Worm (Caenorhabditis elegans) whole organism, L4 larva: Measurements from ENCODE around the gene nck-1.

ENCODE experiments used
- D1046.2 ChIP-seq: fragments of 200-800 bp; sonication (Bioruptor generic); IDR thresholded peaks from 2 replicates; pipeline ENCODE4 v1.3.6; 2022; ENCODE audit warnings: missing genetic modification characterization, missing compliant biosample characterization
- F26F4.8 ChIP-seq: fragments of 200-800 bp; sonication (Bioruptor generic); conservative IDR thresholded peaks from 2 replicates; pipeline ENCODE4 v1.3.6; 2022; ENCODE audit warnings: missing genetic modification characterization, missing compliant biosample characterization
- F37D6.2 ChIP-seq: sonication (generic microtip); optimal IDR thresholded peaks from 2 replicates; lab custom pipeline; 2016; ENCODE audit warnings: mild to moderate bottlenecking, missing genetic modification characterization, missing compliant biosample characterization
- F44E2.7 ChIP-seq: fragments of 200-800 bp; sonication (Bioruptor generic); IDR thresholded peaks from 2 replicates; pipeline ENCODE4 v2.1.2; 2022; ENCODE audit warnings: missing genetic modification characterization, missing compliant biosample characterization
- F49E8.2 ChIP-seq: sonication (generic microtip); optimal IDR thresholded peaks from 2 replicates; lab custom pipeline; 2016; ENCODE audit warnings: missing compliant biosample characterization, mild to moderate bottlenecking, missing genetic modification characterization, borderline replicate concordance
- R02D3.7 ChIP-seq: fragments of 150-350 bp; sonication (generic microtip); optimal IDR thresholded peaks from 3 replicates; lab custom pipeline; 2014; ENCODE audit warnings: missing biosample characterization, missing genetic modification characterization
- T20F7.1 ChIP-seq: fragments of 200-800 bp; sonication (Bioruptor generic); optimal IDR thresholded peaks from 2 replicates; lab custom pipeline; 2018; ENCODE audit warnings: mild to moderate bottlenecking, missing genetic modification characterization, missing compliant biosample characterization
- aha-1 ChIP-seq: fragments of 150-350 bp; peaks from one replicate; lab custom pipeline; 2014; ENCODE audit warnings: missing biosample characterization, missing genetic modification characterization
- attf-4 ChIP-seq: sonication (generic microtip); optimal IDR thresholded peaks from 3 replicates; lab custom pipeline; 2017; ENCODE audit warnings: missing biosample characterization, missing genetic modification characterization
- ceh-32 ChIP-seq: sonication (generic microtip); optimal IDR thresholded peaks from 2 replicates; lab custom pipeline; 2016; ENCODE audit warnings: mild to moderate bottlenecking, missing genetic modification characterization, missing compliant biosample characterization; ENCODE audit not compliant: poor library complexity
- daf-16 ChIP-seq, 3 experiments: sonication (generic microtip); optimal IDR thresholded peaks; 2 replicates each; lab custom pipeline; 2016 to 2017; ENCODE audit warnings: missing genetic modification characterization in 3 of 3, missing genetic modification reagents in 3 of 3, mild to moderate bottlenecking in 2 of 3, missing compliant biosample characterization in 2 of 3, missing biosample characterization in 1 of 3, moderate library complexity in 1 of 3
- daf-8 ChIP-seq: fragments of 200-800 bp; sonication (Bioruptor generic); IDR thresholded peaks from 2 replicates; pipeline ENCODE4 v1.3.6; 2022; ENCODE audit warnings: missing genetic modification characterization, missing compliant biosample characterization
- dmd-6 ChIP-seq: fragments of 200-800 bp; sonication (Bioruptor generic); IDR thresholded peaks from 2 replicates; pipeline ENCODE4 v1.3.6; 2022; ENCODE audit warnings: missing genetic modification reagents, missing genetic modification characterization, missing compliant biosample characterization
- dpl-1 ChIP-seq: fragments of 150-350 bp; optimal IDR thresholded peaks from 2 replicates; lab custom pipeline; 2014; ENCODE audit warnings: missing biosample characterization, missing genetic modification reagents, missing genetic modification characterization
- duxl-1 ChIP-seq: sonication (generic microtip); optimal IDR thresholded peaks from 2 replicates; lab custom pipeline; 2016; ENCODE audit warnings: mild to moderate bottlenecking, missing genetic modification characterization, moderate library complexity, missing compliant biosample characterization; ENCODE audit not compliant: poor library complexity
- egl-27 ChIP-seq: sonication (generic microtip); optimal IDR thresholded peaks from 3 replicates; lab custom pipeline; 2017; ENCODE audit warnings: missing biosample characterization, missing genetic modification reagents, missing genetic modification characterization
- fkh-10 ChIP-seq: fragments of 150-350 bp; optimal IDR thresholded peaks from 2 replicates; lab custom pipeline; 2014; ENCODE audit warnings: missing biosample characterization, missing genetic modification reagents, missing genetic modification characterization
- fos-1 ChIP-seq: fragments of 150-350 bp; optimal IDR thresholded peaks from 2 replicates; lab custom pipeline; 2014; ENCODE audit warnings: missing biosample characterization, missing genetic modification characterization
- gei-8 ChIP-seq: fragments of 200-800 bp; sonication (Bioruptor generic); optimal IDR thresholded peaks from 2 replicates; lab custom pipeline; 2018; ENCODE audit warnings: mild to moderate bottlenecking, missing genetic modification characterization, missing compliant biosample characterization
- hif-1 ChIP-seq, 2 experiments: sonication (generic microtip); optimal IDR thresholded peaks; 2 replicates each; lab custom pipeline; 2016 to 2017; ENCODE audit warnings: missing compliant biosample characterization in 2 of 2, missing genetic modification characterization in 2 of 2, missing genetic modification reagents in 2 of 2, missing genotype in 2 of 2, mild to moderate bottlenecking in 1 of 2
- hlh-30 ChIP-seq: sonication (generic microtip); optimal IDR thresholded peaks from 2 replicates; lab custom pipeline; 2017; ENCODE audit warnings: antibody characterized with exemption, mild to moderate bottlenecking, missing genetic modification characterization, missing compliant biosample characterization; ENCODE audit not compliant: insufficient read depth
- hmg-1.1 ChIP-seq: fragments of 200-800 bp; sonication (Bioruptor generic); IDR thresholded peaks from 2 replicates; pipeline ENCODE4 v1.3.6; 2022; ENCODE audit warnings: missing genetic modification reagents, missing genetic modification characterization, missing compliant biosample characterization
- jun-1 ChIP-seq: fragments of 150-350 bp; optimal IDR thresholded peaks from 2 replicates; lab custom pipeline; 2014; ENCODE audit warnings: missing biosample characterization, missing genetic modification reagents, missing genetic modification characterization
- lim-7 ChIP-seq: fragments of 200-800 bp; sonication (Bioruptor generic); IDR thresholded peaks from 2 replicates; pipeline ENCODE4 v1.3.6; 2022; ENCODE audit warnings: missing genetic modification characterization, missing compliant biosample characterization
- lin-13 ChIP-seq: fragments of 150-350 bp; optimal IDR thresholded peaks from 2 replicates; lab custom pipeline; 2014; ENCODE audit warnings: missing biosample characterization, missing genetic modification reagents, missing genetic modification characterization
- lin-15B ChIP-seq: fragments of 150-350 bp; sonication (generic microtip); optimal IDR thresholded peaks from 3 replicates; lab custom pipeline; 2014; ENCODE audit warnings: missing biosample characterization, missing genetic modification characterization
- lin-29 ChIP-seq: fragments of 200-800 bp; sonication (Bioruptor generic); IDR thresholded peaks from 2 replicates; pipeline ENCODE4 v1.3.6; 2022; ENCODE audit warnings: missing genetic modification reagents, missing genetic modification characterization, missing compliant biosample characterization
- mep-1 ChIP-seq: fragments of 150-350 bp; sonication (generic microtip); optimal IDR thresholded peaks from 3 replicates; lab custom pipeline; 2014; ENCODE audit warnings: missing biosample characterization, missing genetic modification characterization
- mes-2 ChIP-seq: sonication (generic microtip); optimal IDR thresholded peaks from 2 replicates; lab custom pipeline; 2016; ENCODE audit warnings: missing genotype, mild to moderate bottlenecking, missing genetic modification characterization, missing compliant biosample characterization; ENCODE audit not compliant: poor library complexity, severe bottlenecking
- mxl-3 ChIP-seq: fragments of 200-800 bp; sonication (Bioruptor generic); optimal IDR thresholded peaks from 2 replicates; lab custom pipeline; 2018; ENCODE audit warnings: mild to moderate bottlenecking, missing genetic modification characterization, missing compliant biosample characterization
- nhr-10 ChIP-seq: fragments of 150-350 bp; optimal IDR thresholded peaks from 2 replicates; lab custom pipeline; 2014; ENCODE audit warnings: missing biosample characterization, missing genetic modification characterization
- nhr-28 ChIP-seq: fragments of 150-350 bp; optimal IDR thresholded peaks from 2 replicates; lab custom pipeline; 2014; ENCODE audit warnings: missing biosample characterization, missing genetic modification characterization
- nhr-6 ChIP-seq: fragments of 150-350 bp; optimal IDR thresholded peaks from 2 replicates; lab custom pipeline; 2014; ENCODE audit warnings: missing biosample characterization, missing genetic modification characterization
- nhr-76 ChIP-seq: fragments of 150-350 bp; optimal IDR thresholded peaks from 2 replicates; lab custom pipeline; 2014; ENCODE audit warnings: missing biosample characterization, missing genetic modification characterization
- nhr-77 ChIP-seq: fragments of 150-350 bp; optimal IDR thresholded peaks from 2 replicates; lab custom pipeline; 2014; ENCODE audit warnings: missing biosample characterization, missing genetic modification characterization
- php-3 ChIP-seq: fragments of 200-800 bp; sonication (Bioruptor generic); IDR thresholded peaks from 2 replicates; pipeline ENCODE4 v1.3.6; 2022; ENCODE audit warnings: missing genetic modification reagents, missing genetic modification characterization, missing compliant biosample characterization
- pqm-1 ChIP-seq: sonication (generic microtip); optimal IDR thresholded peaks from 2 replicates; lab custom pipeline; 2017; ENCODE audit warnings: missing biosample characterization, missing genetic modification characterization
- rbr-2 ChIP-seq: sonication (generic microtip); optimal IDR thresholded peaks from 2 replicates; lab custom pipeline; 2016; ENCODE audit warnings: missing genotype, missing genetic modification characterization, missing compliant biosample characterization
- saeg-2 ChIP-seq: fragments of 200-800 bp; sonication (Bioruptor generic); IDR thresholded peaks from 2 replicates; pipeline ENCODE4 v1.3.6; 2022; ENCODE audit warnings: missing genetic modification reagents, missing genetic modification characterization, missing compliant biosample characterization
- snpc-1.2 ChIP-seq: fragments of 200-800 bp; sonication (Bioruptor generic); IDR thresholded peaks from 2 replicates; pipeline ENCODE4 v1.3.6; 2022; ENCODE audit warnings: missing genetic modification reagents, missing genetic modification characterization, missing compliant biosample characterization
- snpc-4 ChIP-seq: fragments of 150-350 bp; optimal IDR thresholded peaks from 2 replicates; lab custom pipeline; 2014; ENCODE audit warnings: missing biosample characterization, missing genetic modification characterization
- spr-3 ChIP-seq: fragments of 200-800 bp; sonication (Bioruptor generic); optimal IDR thresholded peaks from 2 replicates; lab custom pipeline; 2018; ENCODE audit warnings: mild to moderate bottlenecking, missing genetic modification characterization, missing compliant biosample characterization
- tag-97 ChIP-seq: fragments of 200-800 bp; sonication (Bioruptor generic); IDR thresholded peaks from 2 replicates; pipeline ENCODE4 v1.3.6; 2022; ENCODE audit warnings: missing genetic modification characterization, missing compliant biosample characterization
- tra-1 ChIP-seq: fragments of 200-800 bp; sonication (Bioruptor generic); IDR thresholded peaks from 2 replicates; pipeline ENCODE4 v1.3.6; 2022; ENCODE audit warnings: missing genetic modification reagents, missing genetic modification characterization, missing compliant biosample characterization
- unc-130 ChIP-seq: sonication (generic microtip); optimal IDR thresholded peaks from 2 replicates; lab custom pipeline; 2016; ENCODE audit warnings: missing genetic modification reagents, missing genetic modification characterization, missing compliant biosample characterization
- unc-39 ChIP-seq: sonication (generic microtip); optimal IDR thresholded peaks from 2 replicates; lab custom pipeline; 2017; ENCODE audit warnings: missing biosample characterization, missing genetic modification characterization
- unc-62 ChIP-seq, 3 experiments: fragments of 150-350 bp in 1 of 3; sonication (generic microtip); optimal IDR thresholded peaks in 2 of 3; peaks in 1 of 3; 1 replicate in 1 of 3; 2 replicates in 2 of 3; lab custom pipeline; 2014 to 2017; ENCODE audit warnings: missing biosample characterization in 3 of 3, missing genetic modification characterization in 3 of 3, missing genetic modification reagents in 3 of 3, missing genotype in 1 of 3
- zag-1 ChIP-seq: fragments of 150-350 bp; optimal IDR thresholded peaks from 2 replicates; lab custom pipeline; 2014; ENCODE audit warnings: missing biosample characterization, missing genetic modification characterization
- ztf-7 ChIP-seq: fragments of 150-350 bp; optimal IDR thresholded peaks from 2 replicates; lab custom pipeline; 2014; ENCODE audit warnings: missing biosample characterization, missing genetic modification characterization

nck-1 gene

ce11 chrX:4147600-4148448 is 5.4 kb downstream of the nck-1 start (continued):
- TF ChIP-seq ceh-32 (tag; lab: Kevin White, UChicago) (no peak), tra-1 (GFP tag; lab: Robert Waterston, UW) (peak; percentile 25; the same call in 1 of the 2 replicates), zag-1 (tag; lab: Kevin White, UChicago) (no peak), nhr-10 (tag; lab: Kevin White, UChicago) (no peak), fos-1 (tag; lab: Kevin White, UChicago) (no peak), F37D6.2 (tag; lab: Kevin White, UChicago) (peak; percentile 6), fkh-10 (GFP tag; lab: Kevin White, UChicago) (no peak), nhr-76 (tag; lab: Kevin White, UChicago) (no peak), unc-39 (tag; lab: Kevin White, UChicago) (no peak), F26F4.8 (GFP tag; lab: Robert Waterston, UW) (no peak), daf-16 (GFP tag; optimal IDR thresholded peaks at IDR 0.05; lab: Kevin White, UChicago) (no peak), daf-16 (tag; optimal IDR thresholded peaks at IDR 0.05; lab: Kevin White, UChicago) (peak; percentile 3), hmg-1.1 (peak; percentile 39), D1046.2 (no peak), hlh-30 (tag; lab: Kevin White, UChicago) (peak; percentile 45), ztf-7 (no peak), jun-1 (tag; lab: Kevin White, UChicago) (no peak), unc-130 (no peak), snpc-1.2 (GFP tag; lab: Robert Waterston, UW) (0 out of 2 replicates have a peak, but pooled peaks have one; percentile 7), dpl-1 (GFP tag; lab: Kevin White, UChicago) (no peak), saeg-2 (GFP tag; lab: Robert Waterston, UW) (no peak), spr-3 (GFP tag; lab: Kevin White, UChicago) (no peak), lim-7 (peak; percentile 63; the same call in 1 of the 2 replicates), aha-1 (tag; lab: Kevin White, UChicago) (peak; percentile 78), duxl-1 (tag; lab: Kevin White, UChicago) (peak; percentile 60), pqm-1 (tag; lab: Kevin White, UChicago) (no peak), hif-1 (tag; optimal IDR thresholded peaks at IDR 0.05; lab: Kevin White, UChicago) (peak in 1 of 2 experiments; percentile 0), php-3 (GFP tag; lab: Robert Waterston, UW) (0 out of 2 replicates have a peak, but pooled peaks have one; percentile 37), lin-29 (GFP tag; lab: Robert Waterston, UW) (peak; percentile 6; the same call in 1 of the 2 replicates), gei-8 (GFP tag; lab: Kevin White, UChicago) (no peak), lin-15B (tag; lab: Kevin White, UChicago) (no peak), attf-4 (no peak), F44E2.7 (GFP tag; lab: Robert Waterston, UW) (no peak), nhr-28 (no peak), tag-97 (GFP tag; lab: Robert Waterston, UW) (0 out of 2 replicates have a peak, but pooled peaks have one; percentile 34), rbr-2 (tag; lab: Kevin White, UChicago) (no peak), nhr-6 (no peak), unc-62 (GFP tag; optimal IDR thresholded peaks at IDR 0.05 in 1 of 2; lab: Kevin White, UChicago) (no peak), unc-62 (tag; optimal IDR thresholded peaks at IDR 0.05; lab: Kevin White, UChicago) (no peak), nhr-77 (tag; lab: Kevin White, UChicago) (no peak), lin-13 (GFP tag; lab: Kevin White, UChicago) (no peak), egl-27 (tag; lab: Kevin White, UChicago) (no peak), mep-1 (tag; lab: Kevin White, UChicago) (peak; percentile 95), mes-2 (tag; lab: Kevin White, UChicago) (no peak), snpc-4 (tag; lab: Kevin White, UChicago) (no peak), T20F7.1 (peak; percentile 30), dmd-6 (no peak), F49E8.2 (tag; lab: Kevin White, UChicago) (no peak), daf-8 (GFP tag; lab: Robert Waterston, UW) (no peak), R02D3.7 (tag; lab: Kevin White, UChicago) (no peak), mxl-3 (GFP tag; lab: Kevin White, UChicago) (no peak)
